Worm (Caenorhabditis elegans) whole organism, late embryonic: ENCODE measurements around the gene F49E2.5.

Experiments
- che-1 ChIP-seq: sonication (generic microtip); optimal IDR thresholded peaks from 2 replicates; lab custom pipeline; 2016; ENCODE audit warnings: mild to moderate bottlenecking, missing genetic modification characterization, missing compliant biosample characterization
- elt-2 ChIP-seq: sonication (generic microtip); optimal IDR thresholded peaks from 2 replicates; lab custom pipeline; 2016; ENCODE audit warnings: missing genetic modification reagents, missing genetic modification characterization, missing compliant biosample characterization
- madf-2 ChIP-seq: sonication (generic microtip); optimal IDR thresholded peaks from 2 replicates; lab custom pipeline; 2017; ENCODE audit warnings: missing genetic modification characterization, missing compliant biosample characterization

- TF ChIP-seq che-1 (tag; lab: Kevin White, UChicago) (no peak), elt-2 (tag; lab: Kevin White, UChicago) (no peak), madf-2 (tag; lab: Kevin White, UChicago) (no peak)
Measured at ce11 chrX:9536008-9536407, 7.4 kb upstream of the F49E2.5 start.
